Worm (Caenorhabditis elegans) whole organism, early embryonic: ENCODE measurements around the gene dnj-3.

Experiments
- B0310.2 ChIP-seq: sonication (generic microtip); optimal IDR thresholded peaks from 2 replicates; lab custom pipeline; 2016; ENCODE audit warnings: mild to moderate bottlenecking, missing genetic modification characterization, missing compliant biosample characterization
- F13C5.2 ChIP-seq: sonication (generic microtip); optimal IDR thresholded peaks from 2 replicates; lab custom pipeline; 2017; ENCODE audit warnings: mild to moderate bottlenecking, missing genetic modification characterization, inconsistent platforms, missing compliant biosample characterization
- aly-1 ChIP-seq: sonication (generic microtip); optimal IDR thresholded peaks from 2 replicates; lab custom pipeline; 2016; ENCODE audit warnings: missing genetic modification characterization, missing compliant biosample characterization
- ama-1 ChIP-seq: fragments of 150-350 bp; optimal IDR thresholded peaks from 2 replicates; lab custom pipeline; 2014
- ceh-13 ChIP-seq: fragments of 200-800 bp; sonication (Bioruptor generic); optimal IDR thresholded peaks from 2 replicates; lab custom pipeline; 2018; ENCODE audit warnings: mild to moderate bottlenecking, missing genetic modification characterization, missing compliant biosample characterization
- ceh-36 ChIP-seq: sonication (generic microtip); optimal IDR thresholded peaks from 2 replicates; lab custom pipeline; 2016; ENCODE audit warnings: missing genetic modification characterization, inconsistent platforms, missing compliant biosample characterization
- ets-7 ChIP-seq: sonication (generic microtip); optimal IDR thresholded peaks from 2 replicates; lab custom pipeline; 2016; ENCODE audit warnings: missing genotype, missing genetic modification characterization, missing compliant biosample characterization
- flt-1 ChIP-seq: fragments of 200-800 bp; sonication (Bioruptor generic); IDR thresholded peaks from 2 replicates; pipeline ENCODE4 v1.3.6; 2022; ENCODE audit warnings: missing genetic modification characterization, missing compliant biosample characterization
- hmbx-1 ChIP-seq: sonication (generic microtip); optimal IDR thresholded peaks from 2 replicates; lab custom pipeline; 2016; ENCODE audit warnings: mild to moderate bottlenecking, missing genetic modification characterization, missing compliant biosample characterization
- hmg-4 ChIP-seq: fragments of 200-800 bp; sonication (Bioruptor generic); optimal IDR thresholded peaks from 2 replicates; lab custom pipeline; 2018; ENCODE audit warnings: mild to moderate bottlenecking, missing genetic modification characterization, missing compliant biosample characterization
- hnd-1 ChIP-seq: sonication (generic microtip); optimal IDR thresholded peaks from 2 replicates; lab custom pipeline; 2016; ENCODE audit warnings: missing genetic modification characterization, missing compliant biosample characterization
- pes-1 ChIP-seq: fragments of 200-800 bp; sonication (Bioruptor generic); IDR thresholded peaks from 2 replicates; pipeline ENCODE4 v1.3.6; 2022; ENCODE audit warnings: missing genetic modification reagents, missing genetic modification characterization, missing compliant biosample characterization
- scrt-1 ChIP-seq: fragments of 200-800 bp; sonication (Bioruptor generic); IDR thresholded peaks from 2 replicates; pipeline ENCODE4 v1.3.6; 2022; ENCODE audit warnings: missing genetic modification characterization, missing compliant biosample characterization
- sea-1 ChIP-seq: fragments of 200-800 bp; sonication (Bioruptor generic); conservative IDR thresholded peaks from 2 replicates; pipeline ENCODE4 v1.3.6; 2022; ENCODE audit warnings: missing genetic modification characterization, missing compliant biosample characterization
- tbx-11 ChIP-seq: fragments of 200-800 bp; sonication (Bioruptor generic); IDR thresholded peaks from 2 replicates; pipeline ENCODE4 v1.3.6; 2022; ENCODE audit warnings: missing genetic modification characterization, missing compliant biosample characterization
- tbx-37 ChIP-seq: fragments of 200-800 bp; sonication (Bioruptor generic); conservative IDR thresholded peaks from 2 replicates; pipeline ENCODE4 v1.3.6; 2022; ENCODE audit warnings: missing genetic modification reagents, missing genetic modification characterization, missing compliant biosample characterization
- tra-4 ChIP-seq: sonication (generic microtip); optimal IDR thresholded peaks from 2 replicates; lab custom pipeline; 2017; ENCODE audit warnings: missing genetic modification characterization, missing compliant biosample characterization

The dnj-3 gene

DNA sequence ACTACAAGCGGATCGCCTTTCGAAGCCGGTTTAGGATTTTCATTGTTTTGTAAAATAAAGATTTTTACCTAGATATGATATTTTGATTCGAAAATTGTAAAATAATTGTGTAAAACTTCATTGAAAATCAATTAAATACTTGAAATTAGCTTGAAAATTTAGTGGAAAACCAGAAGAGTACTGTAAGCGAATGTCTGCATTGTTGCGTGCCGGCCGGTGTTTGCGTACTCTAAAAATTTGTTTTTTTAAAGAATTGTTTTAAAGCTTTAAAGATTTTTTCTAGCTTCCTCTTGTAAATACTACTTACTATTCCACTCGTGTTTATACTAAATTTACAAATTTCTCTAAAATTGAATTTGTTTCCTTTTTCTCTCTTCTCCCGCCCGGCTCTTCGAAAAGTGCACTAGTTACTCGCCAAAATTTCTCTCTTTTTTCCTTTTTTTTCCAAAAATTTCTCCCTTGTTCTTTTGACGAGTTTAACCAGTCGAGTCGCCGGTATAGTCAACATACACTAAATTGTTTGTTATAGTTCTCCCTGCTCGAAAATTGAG, 1.0 kb downstream of the dnj-3 start:
- TF ChIP-seq tra-4 (tag; lab: Kevin White, UChicago) (no peak), ceh-36 (tag; lab: Kevin White, UChicago) (no peak), B0310.2 (tag; lab: Kevin White, UChicago) (no peak), ceh-13 (GFP tag; lab: Kevin White, UChicago) (no peak), ets-7 (tag; lab: Kevin White, UChicago) (no peak), tbx-37 (no peak), hnd-1 (tag; lab: Kevin White, UChicago) (no peak), flt-1 (GFP tag; lab: Robert Waterston, UW) (no peak), sea-1 (GFP tag; lab: Robert Waterston, UW) (no peak), aly-1 (tag; lab: Kevin White, UChicago) (no peak), scrt-1 (GFP tag; lab: Robert Waterston, UW) (no peak), tbx-11 (GFP tag; lab: Robert Waterston, UW) (no peak), pes-1 (no peak), ama-1 (lab: Kevin White, UChicago) (no peak)

DNA sequence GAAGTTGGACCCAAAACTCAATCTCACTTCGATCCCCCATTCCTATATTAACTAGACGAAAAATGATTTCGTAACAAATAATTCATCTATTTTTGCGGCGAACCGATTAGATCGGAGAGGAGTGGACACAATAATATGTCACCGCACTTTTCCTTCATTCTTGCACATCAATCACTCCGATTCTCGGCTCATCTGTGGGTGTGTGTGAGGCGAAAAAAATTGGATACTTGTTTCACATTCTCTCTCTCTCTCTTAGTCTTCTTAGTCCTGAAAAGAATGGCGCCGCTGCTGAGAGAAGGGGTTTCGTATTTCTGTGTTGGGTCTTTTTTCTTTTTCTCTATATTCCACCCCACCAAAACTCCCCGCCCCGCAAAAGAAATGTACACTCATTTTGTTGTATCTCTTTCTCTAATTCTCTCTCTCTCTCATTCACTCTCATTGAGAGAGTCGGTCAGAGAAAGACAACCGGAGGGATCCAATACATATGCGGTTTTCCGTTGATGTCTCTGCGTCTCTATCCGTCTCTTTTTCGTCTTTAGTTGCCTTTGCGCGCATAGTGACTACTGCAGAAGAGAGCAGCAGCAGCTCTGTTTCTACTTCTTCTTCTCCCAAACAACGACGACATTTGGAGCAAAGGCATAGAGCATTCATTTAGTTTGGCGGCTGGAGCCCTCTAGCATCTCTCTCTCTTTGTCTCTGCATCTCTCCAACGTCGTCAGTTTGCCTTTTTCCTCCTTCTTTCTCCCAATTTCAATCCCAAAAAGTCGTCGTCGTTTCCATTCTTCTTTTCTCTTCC, 2.7 kb downstream of the dnj-3 start, which contains the start of gene unc-76:
Gene unc-76, plus strand, starts transcription at position 746 of the 796 bp plus-strand sequence.
- TF ChIP-seq hmg-4 (GFP tag; lab: Kevin White, UChicago) (peak; percentile 53), scrt-1 (GFP tag; lab: Robert Waterston, UW) (no peak), aly-1 (tag; lab: Kevin White, UChicago) (peak; percentile 14), B0310.2 (tag; lab: Kevin White, UChicago) (no peak)

DNA sequence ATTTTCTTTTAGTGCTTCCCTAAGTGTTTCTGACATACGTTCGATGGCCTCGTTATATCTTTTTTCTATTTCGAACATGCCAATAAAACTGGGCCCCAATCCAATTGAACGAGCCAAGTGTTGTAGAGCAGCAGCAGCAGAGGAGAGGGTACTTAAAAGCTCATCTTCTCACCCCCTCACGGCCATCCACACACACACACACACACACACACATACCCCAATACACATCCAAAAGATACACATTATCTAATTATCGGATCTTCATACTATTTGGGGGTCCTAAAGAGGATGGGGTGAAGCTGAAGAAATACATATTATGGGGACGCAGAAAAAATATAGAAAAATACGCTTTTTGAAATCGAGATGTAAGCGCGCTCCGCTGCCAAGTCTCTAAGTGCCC, 4.3 kb downstream of the dnj-3 start:
- 0 out of 2 replicates have a peak, but pooled peaks have one; percentile 24 for TF ChIP-seq tbx-11 (GFP tag; lab: Robert Waterston, UW)
- no peak for TF ChIP-seq F13C5.2

DNA sequence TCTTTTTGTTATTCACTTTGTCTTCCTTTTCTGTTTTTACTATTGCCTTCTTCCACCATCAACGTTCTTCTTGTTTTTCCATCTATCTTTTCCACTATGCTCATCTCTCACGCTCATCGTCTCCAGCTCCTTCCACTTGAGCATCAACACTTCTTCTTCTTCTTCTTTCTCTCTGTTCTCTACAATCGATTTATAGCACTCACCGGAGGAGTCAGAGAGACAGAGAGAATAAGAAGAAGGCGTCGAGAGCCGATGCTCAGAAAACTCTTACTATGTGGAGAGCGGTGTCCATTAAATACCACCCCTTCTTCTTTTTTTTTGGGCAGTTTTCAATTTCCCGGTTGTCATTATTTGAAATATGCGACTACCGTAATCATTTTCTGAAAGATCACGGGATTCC, 6.4 kb downstream of the dnj-3 start:
- no peak for TF ChIP-seq ceh-13 (GFP tag; lab: Kevin White, UChicago)

DNA sequence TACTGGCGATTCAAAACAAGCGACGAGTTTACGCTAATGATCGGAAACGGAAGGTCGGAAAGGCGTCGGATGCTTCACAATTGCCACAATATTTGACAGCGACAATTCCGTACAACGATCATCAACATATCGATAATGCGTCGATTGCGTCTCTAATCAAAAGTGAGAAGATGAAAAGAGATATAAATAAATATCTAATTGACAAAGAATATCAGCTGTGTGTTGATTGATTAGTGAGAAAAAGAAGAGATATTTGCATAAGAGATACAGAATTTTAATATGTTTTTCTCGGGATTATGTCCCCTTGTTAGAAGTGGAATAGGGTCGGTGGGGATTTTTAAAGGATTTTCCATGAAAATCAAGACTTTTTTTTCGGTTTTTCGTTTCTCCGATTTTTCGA, 10.1 kb downstream of the dnj-3 start:
- TF ChIP-seq hnd-1 (tag; lab: Kevin White, UChicago) (no peak), B0310.2 (tag; lab: Kevin White, UChicago) (no peak), aly-1 (tag; lab: Kevin White, UChicago) (no peak), tbx-11 (GFP tag; lab: Robert Waterston, UW) (no peak), ets-7 (tag; lab: Kevin White, UChicago) (no peak), scrt-1 (GFP tag; lab: Robert Waterston, UW) (no peak), ceh-36 (tag; lab: Kevin White, UChicago) (no peak), sea-1 (GFP tag; lab: Robert Waterston, UW) (no peak), flt-1 (GFP tag; lab: Robert Waterston, UW) (no peak), tbx-37 (no peak), hmg-4 (GFP tag; lab: Kevin White, UChicago) (no peak), hmbx-1 (tag; lab: Kevin White, UChicago) (no peak), tra-4 (tag; lab: Kevin White, UChicago) (no peak), ama-1 (lab: Kevin White, UChicago) (no peak), ceh-13 (GFP tag; lab: Kevin White, UChicago) (no peak), pes-1 (no peak), F13C5.2 (no peak)

DNA sequence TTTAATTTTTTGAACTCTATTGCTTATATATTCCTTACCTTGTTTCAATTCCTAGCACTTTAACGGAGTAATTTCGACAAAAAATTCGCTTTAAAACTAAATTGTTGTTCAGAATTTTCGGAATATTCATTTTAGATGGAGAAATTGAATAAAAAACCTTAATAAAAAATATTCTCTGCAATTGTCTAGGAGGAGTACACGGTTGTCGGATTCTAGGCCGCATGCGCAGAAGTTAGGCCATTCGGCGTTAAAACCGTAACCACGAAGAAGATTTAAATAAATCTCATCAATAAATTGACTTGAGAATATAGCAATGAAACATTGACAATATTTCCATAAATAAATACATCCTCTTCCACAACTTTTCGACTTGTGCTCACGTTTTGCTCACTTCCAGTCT, 13.8 kb downstream of the dnj-3 start, which contains the start of the genes C01G10.10 and C01G10.9:
Gene C01G10.10, minus strand, starts transcription at position 151 of the 400 bp plus-strand sequence.
Gene C01G10.9, plus strand, starts transcription at position 240 of the 400 bp plus-strand sequence.
- TF ChIP-seq ceh-36 (tag; lab: Kevin White, UChicago) (no peak), flt-1 (GFP tag; lab: Robert Waterston, UW) (no peak), tra-4 (tag; lab: Kevin White, UChicago) (peak; percentile 4), pes-1 (no peak), hmg-4 (GFP tag; lab: Kevin White, UChicago) (no peak), tbx-37 (peak; percentile 60), sea-1 (GFP tag; lab: Robert Waterston, UW) (no peak), scrt-1 (GFP tag; lab: Robert Waterston, UW) (no peak), F13C5.2 (peak; percentile 31), hnd-1 (tag; lab: Kevin White, UChicago) (no peak), B0310.2 (tag; lab: Kevin White, UChicago) (no peak), aly-1 (tag; lab: Kevin White, UChicago) (no peak), ceh-13 (GFP tag; lab: Kevin White, UChicago) (no peak)

DNA sequence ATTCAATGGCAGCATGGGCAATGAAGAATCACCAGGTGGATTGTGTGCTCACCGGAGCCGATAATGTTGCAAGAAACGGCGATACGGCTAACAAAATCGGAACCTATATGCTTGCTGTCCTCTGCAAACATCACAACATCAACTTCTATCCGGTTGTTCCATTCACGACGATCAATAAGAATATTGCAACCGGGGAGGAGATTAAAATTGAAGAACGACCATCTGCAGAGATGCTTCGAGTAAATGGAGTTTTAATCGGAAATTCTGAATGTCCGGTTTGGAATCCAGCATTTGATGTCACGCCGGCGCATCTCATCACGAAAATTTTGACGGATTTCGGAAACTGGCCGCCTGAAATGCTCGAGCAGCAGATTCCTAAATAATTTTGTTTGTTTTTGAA, 15.2 kb downstream of the dnj-3 start:
- TF ChIP-seq hnd-1 (tag; lab: Kevin White, UChicago) (no peak), sea-1 (GFP tag; lab: Robert Waterston, UW) (peak; percentile 62; the same call in 1 of the 2 replicates)

DNA sequence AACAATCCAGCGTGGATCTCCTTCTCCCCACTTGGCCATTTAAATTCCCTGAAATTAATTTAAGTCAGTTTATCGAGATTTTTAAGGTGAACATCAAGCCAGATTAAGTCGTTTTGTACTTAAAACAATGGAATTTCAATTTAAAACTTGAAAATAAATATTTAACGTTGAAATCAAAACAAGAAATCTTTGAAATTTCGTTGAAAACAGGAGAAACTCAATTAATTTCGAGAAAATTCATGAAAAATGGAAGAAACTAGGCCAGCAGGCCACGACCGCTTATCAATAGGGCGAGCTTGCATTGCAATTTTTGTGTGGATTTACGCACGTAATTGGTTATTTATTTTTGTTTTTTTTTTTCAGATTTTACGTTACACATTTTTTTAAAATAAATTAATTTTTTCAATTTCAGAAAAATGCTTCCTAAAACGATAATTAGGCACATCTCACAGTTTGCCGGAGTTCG, 16.9 kb downstream of the dnj-3 start, which contains the start of the genes ahsa-1 and C01G10.7:
Gene ahsa-1, minus strand, starts transcription at position 51 of the 466 bp plus-strand sequence.
Gene C01G10.7, plus strand, starts transcription at position 413 of the 466 bp plus-strand sequence.
- TF ChIP-seq ets-7 (tag; lab: Kevin White, UChicago), result peak; percentile 16
- TF ChIP-seq B0310.2 (tag; lab: Kevin White, UChicago), result no peak
- no peak for TF ChIP-seq tbx-11 (GFP tag; lab: Robert Waterston, UW)
- TF ChIP-seq hmg-4 (GFP tag; lab: Kevin White, UChicago), result no peak
- TF ChIP-seq hmbx-1 (tag; lab: Kevin White, UChicago), result peak; percentile 6
- TF ChIP-seq aly-1 (tag; lab: Kevin White, UChicago), result no peak
- no peak for TF ChIP-seq sea-1 (GFP tag; lab: Robert Waterston, UW)
- no peak for TF ChIP-seq tra-4 (tag; lab: Kevin White, UChicago)
- TF ChIP-seq scrt-1 (GFP tag; lab: Robert Waterston, UW), result no peak
- no peak for TF ChIP-seq ceh-36 (tag; lab: Kevin White, UChicago)
- peak; percentile 64 for TF ChIP-seq F13C5.2
- peak; percentile 70 for TF ChIP-seq tbx-37
- TF ChIP-seq ceh-13 (GFP tag; lab: Kevin White, UChicago), result no peak
- peak; percentile 10 for TF ChIP-seq hnd-1 (tag; lab: Kevin White, UChicago)
- TF ChIP-seq ama-1 (lab: Kevin White, UChicago), result no peak
- peak; percentile 78 for TF ChIP-seq pes-1
- 0 out of 2 replicates have a peak, but pooled peaks have one; percentile 24 for TF ChIP-seq flt-1 (GFP tag; lab: Robert Waterston, UW)
